Fruit fly (Drosophila melanogaster) whole organism, embryonic: ENCODE measurements around the gene CG10996.
A peak's percentile ranks its signal among the peaks of the same experiment; 100 is the strongest.

Experiments
- Ada2b ChIP-seq: fragments of 200-800 bp; sonication (Bioruptor generic); IDR thresholded peaks from 2 replicates; pipeline ENCODE4 v1.3.6; 2022; ENCODE audit warnings: missing biosample characterization, missing genetic modification characterization
- Adf1 ChIP-seq: fragments of 200-800 bp; sonication (Bioruptor generic); IDR thresholded peaks from 2 replicates; pipeline ENCODE4 v1.3.6; 2022; ENCODE audit warnings: missing biosample characterization, missing genetic modification characterization
- Atf-2 ChIP-seq: fragments of 200-800 bp; sonication (Bioruptor generic); optimal IDR thresholded peaks from 2 replicates; lab custom pipeline; 2016; ENCODE audit warnings: missing biosample characterization, missing genetic modification characterization
- Atf6 ChIP-seq: fragments of 200-800 bp; sonication (Bioruptor generic); IDR thresholded peaks from 2 replicates; pipeline ENCODE4 v1.3.6; 2022; ENCODE audit warnings: missing biosample characterization, missing genetic modification characterization
- Bgb ChIP-seq: fragments of 200-800 bp; sonication (Bioruptor generic); IDR thresholded peaks from 2 replicates; pipeline ENCODE4 v1.3.6; 2022; ENCODE audit warnings: missing biosample characterization, missing genetic modification characterization; ENCODE audit not compliant: partially characterized antibody
- C15 ChIP-seq: fragments of 200-800 bp; sonication (Bioruptor generic); IDR thresholded peaks from 3 replicates; pipeline ENCODE4 v1.3.6; 2022; ENCODE audit warnings: missing biosample characterization, missing genetic modification characterization
- CG10267 ChIP-seq: fragments of 200-800 bp; sonication (Bioruptor generic); optimal IDR thresholded peaks from 2 replicates; lab custom pipeline; 2018; ENCODE audit warnings: missing biosample characterization, mild to moderate bottlenecking, missing genetic modification characterization, moderate library complexity
- CG11504 ChIP-seq: fragments of 200-800 bp; sonication (Bioruptor generic); optimal IDR thresholded peaks from 3 replicates; lab custom pipeline; 2019; ENCODE audit warnings: missing biosample characterization, mild to moderate bottlenecking, missing genetic modification characterization, moderate library complexity
- CG11695 ChIP-seq: fragments of 200-800 bp; sonication (Bioruptor generic); IDR thresholded peaks from 3 replicates; pipeline ENCODE4 v1.3.6; 2022; ENCODE audit warnings: missing biosample characterization, missing genetic modification characterization
- CG13775 ChIP-seq: fragments of 200-800 bp; sonication (Bioruptor generic); optimal IDR thresholded peaks from 3 replicates; lab custom pipeline; 2017; ENCODE audit warnings: missing biosample characterization, mild to moderate bottlenecking, missing genetic modification characterization
- CG15601 ChIP-seq: fragments of 200-800 bp; sonication (Bioruptor generic); optimal IDR thresholded peaks from 3 replicates; lab custom pipeline; 2019; ENCODE audit warnings: missing biosample characterization, mild to moderate bottlenecking, missing genetic modification characterization, moderate library complexity
- CG16813 ChIP-seq: fragments of 200-800 bp; sonication (Bioruptor generic); IDR thresholded peaks from 3 replicates; pipeline ENCODE4 v1.3.6; 2022; ENCODE audit warnings: missing biosample characterization, missing genetic modification characterization; ENCODE audit not compliant: partially characterized antibody
- CG17802 ChIP-seq: fragments of 200-800 bp; sonication (Bioruptor generic); optimal IDR thresholded peaks from 2 replicates; lab custom pipeline; 2018; ENCODE audit warnings: missing biosample characterization, mild to moderate bottlenecking, missing genetic modification characterization, moderate library complexity
- CG18619 ChIP-seq: fragments of 200-800 bp; sonication (Bioruptor generic); optimal IDR thresholded peaks from 3 replicates; lab custom pipeline; 2017; ENCODE audit warnings: missing biosample characterization, mild to moderate bottlenecking, missing genetic modification characterization
- CG2889 ChIP-seq: fragments of 200-800 bp; sonication (Bioruptor generic); IDR thresholded peaks from 3 replicates; pipeline ENCODE4 v1.3.6; 2022; ENCODE audit warnings: missing biosample characterization, missing genetic modification characterization
- CG32772 ChIP-seq: fragments of 200-800 bp; sonication (Bioruptor generic); IDR thresholded peaks from 2 replicates; pipeline ENCODE4 v1.3.6; 2022; ENCODE audit warnings: missing biosample characterization, missing genetic modification characterization
- CG33557 ChIP-seq: fragments of 200-800 bp; sonication (Bioruptor generic); optimal IDR thresholded peaks from 2 replicates; lab custom pipeline; 2019; ENCODE audit warnings: missing biosample characterization, mild to moderate bottlenecking, missing genetic modification characterization, moderate library complexity
- CG4282 ChIP-seq: fragments of 200-800 bp; sonication (Bioruptor generic); optimal IDR thresholded peaks from 2 replicates; lab custom pipeline; 2016; ENCODE audit warnings: missing biosample characterization, missing genetic modification characterization
- CG6175 ChIP-seq: fragments of 200-800 bp; sonication (Bioruptor generic); IDR thresholded peaks from 3 replicates; pipeline ENCODE4 v1.3.6; 2022; ENCODE audit warnings: missing biosample characterization, missing genetic modification characterization
- CG7271 ChIP-seq: fragments of 200-800 bp; sonication (Bioruptor generic); optimal IDR thresholded peaks from 2 replicates; lab custom pipeline; 2018; ENCODE audit warnings: missing biosample characterization, mild to moderate bottlenecking, missing genetic modification characterization, moderate library complexity
- CG8359 ChIP-seq: fragments of 200-800 bp; sonication (Bioruptor generic); optimal IDR thresholded peaks from 2 replicates; lab custom pipeline; 2017; ENCODE audit warnings: missing biosample characterization, mild to moderate bottlenecking, missing genetic modification characterization, borderline replicate concordance
- CTCF ChIP-seq: fragments of 200-800 bp; sonication (Bioruptor generic); optimal IDR thresholded peaks from 2 replicates; lab custom pipeline; 2017; ENCODE audit warnings: missing biosample characterization, mild to moderate bottlenecking, missing genetic modification characterization, moderate library complexity
- D19A ChIP-seq: fragments of 200-800 bp; optimal IDR thresholded peaks from 3 replicates; lab custom pipeline; 2019; ENCODE audit warnings: missing biosample characterization, mild to moderate bottlenecking, missing genetic modification characterization, moderate library complexity
- Ets65A ChIP-seq: fragments of 200-800 bp; sonication (Bioruptor generic); peaks from one replicate; lab custom pipeline; 2016; ENCODE audit warnings: missing biosample characterization, missing genetic modification characterization
- Hmx ChIP-seq: fragments of 200-800 bp; sonication (Bioruptor generic); optimal IDR thresholded peaks from 2 replicates; lab custom pipeline; 2016; ENCODE audit warnings: missing biosample characterization, missing genetic modification characterization
- MBD-R2 ChIP-seq: fragments of 200-800 bp; sonication (Bioruptor generic); IDR thresholded peaks from 2 replicates; pipeline ENCODE4 v1.3.6; 2022; ENCODE audit warnings: missing biosample characterization, missing genetic modification characterization
- MTF-1 ChIP-seq: fragments of 200-800 bp; sonication (Bioruptor generic); optimal IDR thresholded peaks from 2 replicates; lab custom pipeline; 2018; ENCODE audit warnings: missing biosample characterization, mild to moderate bottlenecking, missing genetic modification characterization, borderline replicate concordance
- Max ChIP-seq: fragments of 200-800 bp; sonication (Bioruptor generic); optimal IDR thresholded peaks from 2 replicates; lab custom pipeline; 2016; ENCODE audit warnings: missing biosample characterization, mild to moderate bottlenecking, missing genetic modification characterization
- Meics ChIP-seq: fragments of 200-800 bp; sonication (Bioruptor generic); optimal IDR thresholded peaks from 2 replicates; lab custom pipeline; 2017; ENCODE audit warnings: missing biosample characterization, mild to moderate bottlenecking, missing genetic modification characterization
- Mrtf ChIP-seq: fragments of 200-800 bp; sonication (Bioruptor generic); IDR thresholded peaks from 3 replicates; pipeline ENCODE4 v1.3.6; 2022; ENCODE audit warnings: missing biosample characterization, missing genetic modification characterization
- NK7.1 ChIP-seq: fragments of 200-800 bp; sonication (Bioruptor generic); optimal IDR thresholded peaks from 3 replicates; lab custom pipeline; 2016; ENCODE audit warnings: missing biosample characterization, missing genetic modification characterization
- NfI ChIP-seq: fragments of 200-800 bp; sonication (Bioruptor generic); optimal IDR thresholded peaks from 3 replicates; lab custom pipeline; 2018; ENCODE audit warnings: missing biosample characterization, mild to moderate bottlenecking, missing genetic modification characterization, moderate library complexity
- PHDP ChIP-seq: fragments of 200-800 bp; sonication (Bioruptor generic); optimal IDR thresholded peaks from 3 replicates; lab custom pipeline; 2018; ENCODE audit warnings: missing biosample characterization, mild to moderate bottlenecking, missing genetic modification characterization, moderate library complexity
- Side ChIP-seq: fragments of 200-800 bp; sonication (Bioruptor generic); optimal IDR thresholded peaks from 2 replicates; lab custom pipeline; 2016; ENCODE audit warnings: missing biosample characterization, missing genetic modification characterization
- Ssrp ChIP-seq: fragments of 200-800 bp; sonication (Bioruptor generic); optimal IDR thresholded peaks from 2 replicates; lab custom pipeline; 2018; ENCODE audit warnings: missing biosample characterization, mild to moderate bottlenecking, missing genetic modification characterization, moderate library complexity
- Tbp ChIP-seq: fragments of >200 bp; optimal IDR thresholded peaks from 2 replicates; lab custom pipeline; 2018; ENCODE audit warnings: missing biosample characterization, missing genetic modification characterization
- ara ChIP-seq: fragments of 200-800 bp; sonication (Bioruptor generic); IDR thresholded peaks from 2 replicates; pipeline ENCODE4 v1.3.6; 2022; ENCODE audit warnings: missing biosample characterization, missing genetic modification characterization
- bab2 ChIP-seq: fragments of 200-800 bp; sonication (Bioruptor generic); optimal IDR thresholded peaks from 2 replicates; lab custom pipeline; 2016; ENCODE audit warnings: missing biosample characterization, missing genetic modification characterization
- bcd ChIP-seq: fragments of 200-800 bp; sonication (Bioruptor generic); optimal IDR thresholded peaks from 2 replicates; lab custom pipeline; 2017; ENCODE audit warnings: missing biosample characterization, mild to moderate bottlenecking, missing genetic modification characterization
- cas ChIP-seq: fragments of 200-800 bp; sonication (Bioruptor generic); IDR thresholded peaks from 2 replicates; pipeline ENCODE4 v1.3.6; 2022; ENCODE audit warnings: missing biosample characterization, missing genetic modification characterization
- cwo ChIP-seq: fragments of 200-800 bp; sonication (Bioruptor generic); optimal IDR thresholded peaks from 3 replicates; lab custom pipeline; 2017; ENCODE audit warnings: missing biosample characterization, missing genetic modification characterization, mild to moderate bottlenecking, moderate library complexity, missing genetic modification reagents
- exex ChIP-seq: fragments of 200-800 bp; sonication (Bioruptor generic); optimal IDR thresholded peaks from 4 replicates; lab custom pipeline; 2018; ENCODE audit warnings: missing biosample characterization, mild to moderate bottlenecking, missing genetic modification characterization, moderate library complexity
- gcm ChIP-seq: fragments of 200-800 bp; sonication (Bioruptor generic); optimal IDR thresholded peaks from 2 replicates; lab custom pipeline; 2019; ENCODE audit warnings: missing biosample characterization, mild to moderate bottlenecking, missing genetic modification characterization, moderate library complexity
- inv ChIP-seq: fragments of 200-800 bp; sonication (Bioruptor generic); IDR thresholded peaks from 2 replicates; pipeline ENCODE4 v1.3.6; 2022; ENCODE audit warnings: missing biosample characterization, missing genetic modification characterization; ENCODE audit not compliant: partially characterized antibody
- jigr1 ChIP-seq: fragments of 200-800 bp; sonication (Bioruptor generic); IDR thresholded peaks from 3 replicates; pipeline ENCODE4 v1.3.6; 2022; ENCODE audit warnings: missing biosample characterization, missing genetic modification characterization
- lmd ChIP-seq: fragments of 200-800 bp; sonication (Bioruptor generic); IDR thresholded peaks from 2 replicates; pipeline ENCODE4 v1.3.6; 2022; ENCODE audit warnings: missing biosample characterization, missing genetic modification characterization
- nom ChIP-seq: fragments of 200-800 bp; sonication (Bioruptor generic); optimal IDR thresholded peaks from 2 replicates; lab custom pipeline; 2017; ENCODE audit warnings: missing biosample characterization, missing genetic modification characterization, mild to moderate bottlenecking, moderate library complexity, missing genetic modification reagents
- peb ChIP-seq: fragments of 200-800 bp; sonication (Bioruptor generic); IDR thresholded peaks from 2 replicates; pipeline ENCODE4 v1.3.6; 2022; ENCODE audit warnings: missing biosample characterization, missing genetic modification characterization
- tgo ChIP-seq: fragments of 200-800 bp; sonication (Bioruptor generic); IDR thresholded peaks from 3 replicates; pipeline ENCODE4 v1.3.6; 2022; ENCODE audit warnings: missing biosample characterization, missing genetic modification characterization
- zen ChIP-seq: fragments of 200-800 bp; sonication (Bioruptor generic); optimal IDR thresholded peaks from 3 replicates; lab custom pipeline; 2018; ENCODE audit warnings: missing biosample characterization, mild to moderate bottlenecking, missing genetic modification characterization, moderate library complexity

Gene CG10996

DNA sequence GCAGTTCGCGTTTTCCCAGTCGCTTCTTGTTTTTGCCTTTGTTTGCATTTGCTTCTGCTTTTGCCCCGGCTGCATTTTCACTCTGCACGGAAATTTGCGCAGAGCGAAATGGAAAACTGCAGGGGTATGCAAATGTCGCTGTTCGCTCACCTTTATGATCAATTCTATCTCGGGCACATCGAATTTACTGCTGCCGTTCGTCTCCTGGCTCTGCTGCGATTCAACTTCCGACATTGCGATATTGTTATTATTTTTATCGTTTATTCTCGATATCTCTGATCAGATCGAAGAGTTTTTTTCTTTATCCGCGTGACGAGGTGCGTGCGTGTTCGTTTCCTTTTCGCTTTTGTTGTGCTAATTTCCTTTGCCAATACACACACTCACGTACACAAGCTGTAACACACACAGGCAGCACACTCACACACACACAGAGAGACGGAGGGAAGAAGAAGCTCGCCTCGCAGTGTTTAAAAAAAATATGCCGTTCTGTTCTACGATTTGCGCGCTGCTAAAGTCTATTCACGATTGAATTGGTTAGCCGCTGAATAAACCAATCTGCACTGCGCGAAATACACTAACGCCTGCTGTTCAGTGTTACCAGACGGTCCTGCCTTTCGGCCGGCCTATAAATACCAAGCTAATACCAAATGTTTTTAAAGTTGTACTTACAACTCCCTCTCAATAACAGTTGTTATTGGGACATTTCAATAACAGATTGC is 24.5 kb upstream of the CG10996 start, which contains the start of gene Clic (continued):
- no peak for TF ChIP-seq jigr1 (GFP tag; lab: Robert Waterston, UW)
- TF ChIP-seq CG7271 (tag; lab: Kevin White, UChicago) = no peak
- no peak for TF ChIP-seq CG11504 (tag; lab: Kevin White, UChicago)
- 0 out of 3 replicates have a peak, but pooled peaks have one; percentile 10 for TF ChIP-seq CG16813
- peak; percentile 13 for TF ChIP-seq Side (GFP tag; lab: Kevin White, UChicago)
- TF ChIP-seq Atf6 = no peak; the same call in 1 of the 2 replicates
- 0 out of 3 replicates have a peak, but pooled peaks have one; percentile 13 for TF ChIP-seq CG11695 (GFP tag; lab: Robert Waterston, UW)
- TF ChIP-seq PHDP (tag; lab: Kevin White, UChicago) = no peak
- no peak for TF ChIP-seq CG33557 (GFP tag; lab: Kevin White, UChicago)
- TF ChIP-seq CG18619 (GFP tag; lab: Kevin White, UChicago) = no peak
- no peak for TF ChIP-seq bcd (GFP tag; lab: Kevin White, UChicago)
- no peak for TF ChIP-seq NfI (GFP tag; lab: Kevin White, UChicago)
- TF ChIP-seq NK7.1 = peak; percentile 37
- TF ChIP-seq Ssrp (tag; lab: Kevin White, UChicago) = no peak
- no peak for TF ChIP-seq CG13775
- no peak for TF ChIP-seq CTCF (GFP tag; lab: Kevin White, UChicago)
- TF ChIP-seq zen = no peak
- TF ChIP-seq Max (GFP tag; lab: Kevin White, UChicago) = no peak
- peak; percentile 12 for TF ChIP-seq CG10267 (tag; lab: Kevin White, UChicago)
- TF ChIP-seq Atf-2 (GFP tag; lab: Kevin White, UChicago) = no peak
- TF ChIP-seq MTF-1 (GFP tag; lab: Kevin White, UChicago) = no peak
- no peak for TF ChIP-seq Tbp (GFP tag; lab: Kevin White, UChicago)
- TF ChIP-seq cwo (GFP tag; lab: Kevin White, UChicago) = no peak
- TF ChIP-seq peb (GFP tag; lab: Robert Waterston, UW) = no peak
- TF ChIP-seq C15 = peak; percentile 6; the same call in 1 of the 3 replicates
- no peak for TF ChIP-seq Ets65A (GFP tag; lab: Kevin White, UChicago)
- TF ChIP-seq Hmx = no peak
- TF ChIP-seq Mrtf = no peak
- TF ChIP-seq Adf1 (GFP tag; lab: Robert Waterston, UW) = peak; percentile 23; the same call in 1 of the 2 replicates
- peak; percentile 63 for TF ChIP-seq nom
- no peak for TF ChIP-seq CG8359 (GFP tag; lab: Kevin White, UChicago)
- no peak for TF ChIP-seq inv (GFP tag; lab: Robert Waterston, UW)
- TF ChIP-seq MBD-R2 = peak; percentile 7; the same call in 1 of the 2 replicates
- no peak for TF ChIP-seq D19A (tag; lab: Kevin White, UChicago)
- TF ChIP-seq CG4282 (GFP tag; lab: Kevin White, UChicago) = no peak
- no peak for TF ChIP-seq bab2 (GFP tag; lab: Kevin White, UChicago)
- TF ChIP-seq CG32772 (GFP tag; lab: Robert Waterston, UW) = no peak
- TF ChIP-seq CG2889 (GFP tag; lab: Robert Waterston, UW) = no peak
- no peak for TF ChIP-seq exex (tag; lab: Kevin White, UChicago)
- TF ChIP-seq CG17802 (tag; lab: Kevin White, UChicago) = no peak
- no peak for TF ChIP-seq Ada2b (GFP tag; lab: Robert Waterston, UW)
- TF ChIP-seq Bgb (GFP tag; lab: Robert Waterston, UW) = peak; percentile 67; the same call in 1 of the 2 replicates
- peak; percentile 19 for TF ChIP-seq Meics (GFP tag; lab: Kevin White, UChicago)
- TF ChIP-seq gcm (GFP tag; lab: Kevin White, UChicago) = no peak
- TF ChIP-seq CG15601 (tag; lab: Kevin White, UChicago) = no peak
- no peak for TF ChIP-seq cas (GFP tag; lab: Robert Waterston, UW)
- 0 out of 2 replicates have a peak, but pooled peaks have one; percentile 41 for TF ChIP-seq ara (GFP tag; lab: Robert Waterston, UW)
- TF ChIP-seq CG6175 (GFP tag; lab: Robert Waterston, UW) = no peak
- TF ChIP-seq lmd (GFP tag; lab: Robert Waterston, UW) = no peak
- no peak for TF ChIP-seq tgo (GFP tag; lab: Robert Waterston, UW)
